Fruit fly (Drosophila melanogaster): ENCODE results near the gene CG14050.

The CG14050 gene

DNA sequence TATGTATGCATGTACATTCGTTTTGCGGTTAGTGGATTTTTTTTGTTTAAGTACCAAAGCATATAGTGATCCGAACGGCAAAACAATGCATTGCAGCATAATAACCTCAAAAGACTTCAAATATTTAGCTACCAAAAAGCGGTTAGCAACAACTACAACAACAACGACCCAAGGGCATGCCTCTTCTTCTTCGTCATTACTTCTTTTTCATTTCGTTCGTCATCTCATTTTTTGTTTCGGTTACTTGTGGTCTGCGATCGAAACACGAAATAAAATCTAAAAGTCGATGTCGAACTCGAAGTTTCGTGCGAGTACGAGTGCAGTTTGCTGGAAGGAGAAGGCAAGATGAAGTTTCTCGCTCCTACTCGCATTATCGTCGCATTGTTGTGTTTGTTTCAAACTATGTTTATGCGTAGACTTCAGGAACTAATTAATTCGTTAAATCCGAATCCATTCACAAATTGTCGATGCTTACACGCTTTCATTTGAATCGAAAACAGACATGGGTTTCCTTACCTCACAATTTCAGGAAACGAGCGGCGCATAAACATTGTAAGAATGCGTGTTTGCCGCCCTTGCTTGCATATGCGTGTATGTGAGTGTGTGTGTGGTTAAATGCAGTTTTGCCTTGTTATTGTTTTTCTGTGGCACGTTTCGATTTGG, 27.2 kb downstream of the CG14050 start (continued):
- no peak for TF ChIP-seq mirr (GFP tag; optimal IDR thresholded peaks at IDR 0.05)
- TF ChIP-seq usp (GFP tag; optimal IDR thresholded peaks at IDR 0.05) = no peak
- TF ChIP-seq CG18619 (GFP tag; optimal IDR thresholded peaks at IDR 0.05) = peak; percentile 47
- TF ChIP-seq CG8290 (GFP tag; optimal IDR thresholded peaks at IDR 0.05) = peak; percentile 77
- TF ChIP-seq CG8290 (tag; optimal IDR thresholded peaks at IDR 0.05) = peak; percentile 54 to 75
- peak; percentile 69 for TF ChIP-seq CG8359 (GFP tag; optimal IDR thresholded peaks at IDR 0.05; ENCODE audit: borderline replicate concordance)
- TF ChIP-seq CG8388 (GFP tag; optimal IDR thresholded peaks at IDR 0.05) = peak; percentile 88
- peak; percentile 99 for TF ChIP-seq sens (GFP tag)
- TF ChIP-seq CG10462 (GFP tag; optimal IDR thresholded peaks at IDR 0.05) = peak; percentile 60
- TF ChIP-seq CG30020 (tag; optimal IDR thresholded peaks at IDR 0.05) = peak; percentile 56
- peak; percentile 76 for TF ChIP-seq onecut (GFP tag; IDR thresholded peaks at IDR 0.05)
- TF ChIP-seq CG17829 (tag; optimal IDR thresholded peaks at IDR 0.05) = peak; percentile 93
- TF ChIP-seq Lpt (GFP tag; optimal IDR thresholded peaks at IDR 0.05) = no peak
- TF ChIP-seq gcm (GFP tag; optimal IDR thresholded peaks at IDR 0.05) = peak; percentile 89
- TF ChIP-seq Optix (GFP tag; IDR thresholded peaks at IDR 0.05) = peak; percentile 90
- peak; percentile 74 for TF ChIP-seq NfI (GFP tag; optimal IDR thresholded peaks at IDR 0.05)
- peak; percentile 81 for TF ChIP-seq CG16863 (GFP tag; optimal IDR thresholded peaks at IDR 0.05)
- TF ChIP-seq trem (tag; optimal IDR thresholded peaks at IDR 0.05) = peak; percentile 81
- peak; percentile 5 for TF ChIP-seq YL-1 (GFP tag; optimal IDR thresholded peaks at IDR 0.05)
- TF ChIP-seq cg (GFP tag; optimal IDR thresholded peaks at IDR 0.05) = peak; percentile 82
- peak; percentile 27; the same call in 1 of the 2 replicates for TF ChIP-seq CG9215 (GFP tag; IDR thresholded peaks at IDR 0.05)
- peak; percentile 77 for TF ChIP-seq Ptx1 (GFP tag; IDR thresholded peaks at IDR 0.05)
- TF ChIP-seq trh (GFP tag; optimal IDR thresholded peaks at IDR 0.05) = no peak
- no peak for TF ChIP-seq bowl (GFP tag; IDR thresholded peaks at IDR 0.05)
- TF ChIP-seq CG14965 (GFP tag; optimal IDR thresholded peaks at IDR 0.05; ENCODE audit: borderline replicate concordance) = no peak
- TF ChIP-seq dan (GFP tag; IDR thresholded peaks at IDR 0.05) = no peak
- TF ChIP-seq repo (GFP tag; optimal IDR thresholded peaks at IDR 0.05) = peak; percentile 65
- peak; percentile 78 for TF ChIP-seq ewg (GFP tag; optimal IDR thresholded peaks at IDR 0.05)
- peak; percentile 74 for TF ChIP-seq CG32772 (GFP tag; IDR thresholded peaks at IDR 0.05)
- no peak for TF ChIP-seq Bteb2 (GFP tag; optimal IDR thresholded peaks at IDR 0.05)
- TF ChIP-seq CG10321 (GFP tag; IDR thresholded peaks at IDR 0.05) = 0 out of 2 replicates have a peak, but pooled peaks have one; percentile 24
- peak; percentile 93 for TF ChIP-seq CG18262 (tag; optimal IDR thresholded peaks at IDR 0.05)
- TF ChIP-seq bab2 (GFP tag; optimal IDR thresholded peaks at IDR 0.05) = peak; percentile 70
- peak; percentile 74 for TF ChIP-seq CG10654 (GFP tag; optimal IDR thresholded peaks at IDR 0.05)
- TF ChIP-seq Elba2 (GFP tag; optimal IDR thresholded peaks at IDR 0.05) = no peak
- TF ChIP-seq Oli (tag; optimal IDR thresholded peaks at IDR 0.05) = peak; percentile 75
- peak; percentile 83 for TF ChIP-seq CG34422 (GFP tag; IDR thresholded peaks at IDR 0.05)
- peak; percentile 68 for TF ChIP-seq CG17186 (GFP tag; optimal IDR thresholded peaks at IDR 0.05)
- peak in 1 of 3 experiments; percentile 91 for TF ChIP-seq Stat92E (GFP tag; optimal IDR thresholded peaks at IDR 0.05)
- peak; percentile 40 for TF ChIP-seq Jarid2 (GFP tag; optimal IDR thresholded peaks at IDR 0.05)
- TF ChIP-seq cwo (GFP tag; optimal IDR thresholded peaks at IDR 0.05) = peak; percentile 40
- no peak for TF ChIP-seq CG13624 (GFP tag; optimal IDR thresholded peaks at IDR 0.05)
- peak; percentile 55; the same call in 1 of the 2 replicates for TF ChIP-seq peb (GFP tag; IDR thresholded peaks at IDR 0.05)
- peak; percentile 79 for TF ChIP-seq Antp (GFP tag; optimal IDR thresholded peaks at IDR 0.05)
- no peak for TF ChIP-seq klu (GFP tag; IDR thresholded peaks at IDR 0.05)
- TF ChIP-seq wek (GFP tag; optimal IDR thresholded peaks at IDR 0.05) = peak; percentile 73
- peak; percentile 49; the same call in 1 of the 3 replicates for TF ChIP-seq CG11093 (GFP tag; IDR thresholded peaks at IDR 0.05)
- TF ChIP-seq BEAF-32 (GFP tag; optimal IDR thresholded peaks at IDR 0.05) = no peak
- peak; percentile 82 for TF ChIP-seq CG30431 (GFP tag; optimal IDR thresholded peaks at IDR 0.05)
- peak; percentile 62; the same call in 1 of the 2 replicates for TF ChIP-seq sob (GFP tag; IDR thresholded peaks at IDR 0.05)
